Worm (Caenorhabditis elegans): ENCODE results near the gene aat-4.

ce11 chrIV:6321667-6322066 is 46.1 kb upstream of the aat-4 start, which contains the start of gene Y73B6BL.29:
- TF ChIP-seq tbx-11 (GFP tag; IDR thresholded peaks at IDR 0.05) (no peak), ama-1 (optimal IDR thresholded peaks at IDR 0.05) (no peak), flt-1 (GFP tag; IDR thresholded peaks at IDR 0.05) (no peak), hmbx-1 (tag; optimal IDR thresholded peaks at IDR 0.05) (peak; percentile 25), hnd-1 (tag; optimal IDR thresholded peaks at IDR 0.05) (no peak), scrt-1 (GFP tag; IDR thresholded peaks at IDR 0.05) (no peak)
